Worm (Caenorhabditis elegans): ENCODE measurements around the gene tceb-3.

ce11 chrII:10894996-10895395, 52.2 kb downstream of the tceb-3 start, which contains the start of gene sra-10:
- TF ChIP-seq zag-1 (tag; optimal IDR thresholded peaks at IDR 0.05) = no peak
- no peak for TF ChIP-seq nhr-237 (tag; optimal IDR thresholded peaks at IDR 0.05)
